Fruit fly (Drosophila melanogaster) whole organism, pupa: ENCODE data around the gene Nsf2.
A peak's percentile ranks its signal among the peaks of the same experiment; 100 is the strongest.

Source experiments
- CG12605 ChIP-seq: fragments of 200-800 bp; sonication (Bioruptor generic); IDR thresholded peaks from 2 replicates; pipeline ENCODE4 v1.3.6; 2022; ENCODE audit warnings: missing biosample characterization, missing genetic modification characterization
- CG13204 ChIP-seq: fragments of 200-800 bp; sonication (Bioruptor generic); optimal IDR thresholded peaks from 2 replicates; lab custom pipeline; 2018; ENCODE audit warnings: missing biosample characterization, mild to moderate bottlenecking, missing genetic modification characterization, moderate library complexity
- CG14655 ChIP-seq: fragments of 200-800 bp; sonication (Bioruptor generic); optimal IDR thresholded peaks from 3 replicates; lab custom pipeline; 2017; ENCODE audit warnings: mild to moderate bottlenecking, missing biosample characterization, missing genetic modification reagents, missing genetic modification characterization
- CG4496 ChIP-seq: fragments of 200-800 bp; sonication (Bioruptor generic); IDR thresholded peaks from 3 replicates; pipeline ENCODE4 v1.3.6; 2022; ENCODE audit warnings: missing biosample characterization, missing genetic modification characterization
- Ets98B ChIP-seq: fragments of 200-800 bp; sonication (Bioruptor generic); IDR thresholded peaks from 2 replicates; pipeline ENCODE4 v1.3.6; 2022; ENCODE audit warnings: missing biosample characterization, missing genetic modification characterization
- fd96Ca ChIP-seq: fragments of 200-800 bp; sonication (Bioruptor generic); IDR thresholded peaks from 3 replicates; pipeline ENCODE4 v1.3.6; 2022; ENCODE audit warnings: missing biosample characterization, missing genetic modification characterization
- gl ChIP-seq: fragments of 200-800 bp; sonication (Bioruptor generic); optimal IDR thresholded peaks from 2 replicates; lab custom pipeline; 2018; ENCODE audit warnings: missing biosample characterization, mild to moderate bottlenecking, missing genetic modification characterization
- rn ChIP-seq: fragments of 200-800 bp; sonication (Bioruptor generic); IDR thresholded peaks from 2 replicates; pipeline ENCODE4 v1.3.6; 2022; ENCODE audit warnings: missing biosample characterization, missing genetic modification characterization

Nsf2 gene

DNA sequence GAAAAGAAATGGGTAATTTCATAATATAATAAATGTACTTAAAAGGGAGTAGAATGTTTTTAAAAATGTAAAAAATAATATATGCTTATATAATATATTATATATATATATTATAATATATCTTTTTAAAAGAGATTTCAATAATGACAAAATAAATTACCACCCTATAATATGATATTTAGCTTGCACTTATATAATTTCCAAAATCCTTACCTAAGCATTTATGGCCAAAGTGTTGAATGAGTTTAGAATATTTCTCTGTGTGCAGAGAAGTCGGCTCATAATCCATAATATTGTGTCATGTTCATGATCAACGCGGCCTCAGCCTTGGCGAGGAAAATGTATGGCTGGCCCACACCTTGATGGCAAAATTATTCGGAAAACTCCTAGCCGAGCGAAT is 49.6 kb downstream of the Nsf2 start:
- peak; percentile 55 for TF ChIP-seq CG14655 (GFP tag; lab: Kevin White, UChicago)
- no peak for TF ChIP-seq Ets98B (GFP tag; lab: Robert Waterston, UW)
- no peak for TF ChIP-seq rn (GFP tag; lab: Robert Waterston, UW)
- no peak for TF ChIP-seq CG12605 (GFP tag; lab: Robert Waterston, UW)
- TF ChIP-seq CG4496 (GFP tag; lab: Robert Waterston, UW) = no peak
- TF ChIP-seq gl (tag; lab: Kevin White, UChicago) = no peak
- TF ChIP-seq, all 21 proteins: peak for 1

DNA sequence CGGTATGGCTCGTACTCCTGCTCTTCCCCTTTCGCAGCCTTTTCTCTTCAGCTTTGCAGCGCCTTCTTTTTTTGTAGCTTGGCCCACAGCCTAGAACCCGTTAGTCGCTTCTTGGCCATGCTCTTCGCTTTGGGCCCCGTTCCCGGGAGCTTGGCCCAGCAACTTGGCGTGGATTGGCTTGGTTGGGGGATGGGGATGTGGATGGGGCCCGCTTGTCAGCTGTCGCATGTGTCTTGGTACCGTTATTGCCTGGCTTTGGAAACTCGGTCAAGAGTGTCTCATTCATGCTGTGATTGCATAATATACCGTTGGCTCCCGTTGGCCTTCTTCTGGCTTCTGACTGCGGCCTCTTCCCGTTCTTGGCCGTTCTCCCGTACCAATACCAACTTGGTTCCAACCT is 51.9 kb downstream of the Nsf2 start:
- TF ChIP-seq fd96Ca (GFP tag; lab: Robert Waterston, UW) (no peak), CG13204 (GFP tag; lab: Kevin White, UChicago) (no peak), CG4496 (GFP tag; lab: Robert Waterston, UW) (0 out of 3 replicates have a peak, but pooled peaks have one; percentile 46)
- TF ChIP-seq, all 21 proteins: peak for 1
